Worm (Caenorhabditis elegans): ENCODE data around the gene duo-1.

ce11 chrV:11520215-11520614 lies 34.2 kb upstream of the duo-1 start, which contains the start of the genes C55A6.11 and C55A6.7:
- TF ChIP-seq mep-1 (tag; optimal IDR thresholded peaks at IDR 0.05) (no peak), unc-62 (GFP tag; optimal IDR thresholded peaks at IDR 0.05) (no peak), elt-1 (tag; optimal IDR thresholded peaks at IDR 0.05; ENCODE audit: borderline replicate concordance, insufficient read depth) (no peak), snpc-4 (tag; optimal IDR thresholded peaks at IDR 0.05) (no peak), lsy-2 (tag; optimal IDR thresholded peaks at IDR 0.05) (no peak)
